Worm (Caenorhabditis elegans) whole organism, L3 larva: Measurements from ENCODE around the gene F35E8.6.

Source experiments
- R02D3.7 ChIP-seq: fragments of 150-350 bp; optimal IDR thresholded peaks from 2 replicates; lab custom pipeline; 2014; ENCODE audit warnings: missing biosample characterization, missing genetic modification characterization
- aly-2 ChIP-seq: fragments of 150-350 bp; optimal IDR thresholded peaks from 2 replicates; lab custom pipeline; 2014; ENCODE audit warnings: missing biosample characterization, missing genetic modification characterization
- ama-1 ChIP-seq: fragments of 150-350 bp; optimal IDR thresholded peaks from 2 replicates; lab custom pipeline; 2018
- fos-1 ChIP-seq: fragments of 150-350 bp; optimal IDR thresholded peaks from 2 replicates; lab custom pipeline; 2014; ENCODE audit warnings: missing biosample characterization, missing genetic modification characterization
- lin-15B ChIP-seq: fragments of 150-350 bp; optimal IDR thresholded peaks from 2 replicates; lab custom pipeline; 2014; ENCODE audit warnings: missing biosample characterization, missing genetic modification characterization
- nhr-11 ChIP-seq: fragments of 150-350 bp; optimal IDR thresholded peaks from 2 replicates; lab custom pipeline; 2014; ENCODE audit warnings: missing biosample characterization, missing genetic modification characterization
- pha-4 ChIP-seq: fragments of 150-350 bp; optimal IDR thresholded peaks from 2 replicates; lab custom pipeline; 2014; ENCODE audit warnings: missing biosample characterization, missing genetic modification reagents, missing genetic modification characterization
- pqm-1 ChIP-seq: fragments of 150-350 bp; optimal IDR thresholded peaks from 2 replicates; lab custom pipeline; 2017; ENCODE audit warnings: missing biosample characterization, missing genetic modification characterization, inconsistent platforms
- skn-1 ChIP-seq: fragments of 150-350 bp; optimal IDR thresholded peaks from 2 replicates; lab custom pipeline; 2014; ENCODE audit warnings: missing biosample characterization, missing genetic modification characterization
- snpc-4 ChIP-seq: fragments of 150-350 bp; optimal IDR thresholded peaks from 2 replicates; lab custom pipeline; 2014; ENCODE audit warnings: missing biosample characterization, missing genetic modification characterization
- unc-62 ChIP-seq: fragments of 150-350 bp; sonication (generic microtip); optimal IDR thresholded peaks from 4 replicates; lab custom pipeline; 2014; ENCODE audit warnings: missing biosample characterization, missing genetic modification reagents, missing genetic modification characterization
- zag-1 ChIP-seq: fragments of 150-350 bp; optimal IDR thresholded peaks from 2 replicates; lab custom pipeline; 2014; ENCODE audit warnings: missing biosample characterization, missing genetic modification characterization
- ztf-11 ChIP-seq: fragments of 150-350 bp; optimal IDR thresholded peaks from 2 replicates; lab custom pipeline; 2014; ENCODE audit warnings: missing biosample characterization, missing genetic modification characterization

ce11 chrV:15899696-15900095 is 12.3 kb upstream of the F35E8.6 start, which contains the start of gene T06C12.14:
- TF ChIP-seq lin-15B (tag; lab: Kevin White, UChicago): no peak
- no peak for TF ChIP-seq nhr-11 (tag; lab: Kevin White, UChicago)
- no peak for TF ChIP-seq pha-4
- no peak for TF ChIP-seq skn-1
- TF ChIP-seq pqm-1 (tag; lab: Kevin White, UChicago): no peak
- TF ChIP-seq aly-2 (tag; lab: Kevin White, UChicago): no peak
- no peak for TF ChIP-seq unc-62 (GFP tag; lab: Kevin White, UChicago)
- TF ChIP-seq zag-1: no peak
- no peak for TF ChIP-seq ztf-11
- TF ChIP-seq ama-1 (lab: Kevin White, UChicago): no peak
- no peak for TF ChIP-seq snpc-4 (tag; lab: Kevin White, UChicago)
- no peak for TF ChIP-seq R02D3.7
- TF ChIP-seq fos-1 (tag; lab: Kevin White, UChicago): no peak
